Worm (Caenorhabditis elegans) whole organism, L1 larva: ENCODE measurements around the gene gap-2.
A peak's percentile ranks its signal among the peaks of the same experiment; 100 is the strongest.

Source experiments
- C04F5.9 ChIP-seq: sonication (generic microtip); optimal IDR thresholded peaks from 2 replicates; lab custom pipeline; 2016; ENCODE audit warnings: missing genetic modification characterization, missing compliant biosample characterization
- aha-1 ChIP-seq: fragments of 150-350 bp; optimal IDR thresholded peaks from 2 replicates; lab custom pipeline; 2014; ENCODE audit warnings: missing biosample characterization, missing genetic modification characterization
- alr-1 ChIP-seq: fragments of 200-800 bp; sonication (Bioruptor generic); optimal IDR thresholded peaks from 2 replicates; lab custom pipeline; 2018; ENCODE audit warnings: borderline replicate concordance, mild to moderate bottlenecking, missing genetic modification characterization, missing compliant biosample characterization
- ama-1 ChIP-seq: fragments of 150-350 bp; optimal IDR thresholded peaks from 2 replicates; lab custom pipeline; 2014
- blmp-1 ChIP-seq: fragments of 150-350 bp; optimal IDR thresholded peaks from 2 replicates; lab custom pipeline; 2014; ENCODE audit warnings: missing biosample characterization, missing genetic modification characterization
- ceh-8 ChIP-seq: fragments of 200-800 bp; sonication (Bioruptor generic); optimal IDR thresholded peaks from 2 replicates; lab custom pipeline; 2018; ENCODE audit warnings: mild to moderate bottlenecking, missing genetic modification characterization, moderate library complexity, missing compliant biosample characterization
- ceh-88 ChIP-seq: fragments of 200-800 bp; sonication (Bioruptor generic); IDR thresholded peaks from 2 replicates; pipeline ENCODE4 v1.3.6; 2022; ENCODE audit warnings: missing genetic modification characterization, missing compliant biosample characterization
- ces-1 ChIP-seq: fragments of 150-350 bp; optimal IDR thresholded peaks from 2 replicates; lab custom pipeline; 2014; ENCODE audit warnings: missing biosample characterization, missing genetic modification reagents, missing genetic modification characterization
- dpl-1 ChIP-seq, 3 experiments: fragments of 150-350 bp in 2 of 3; sonication (generic microtip) in 1 of 3; optimal IDR thresholded peaks; 2 replicates each; lab custom pipeline; 2014 to 2017; ENCODE audit warnings: missing biosample characterization in 3 of 3, missing genetic modification characterization in 3 of 3, missing genetic modification reagents in 3 of 3
- efl-1 ChIP-seq, 4 experiments: fragments of 150-350 bp; optimal IDR thresholded peaks in 3 of 4; peaks in 1 of 4; 1 replicate in 1 of 4; 2 replicates in 3 of 4; lab custom pipeline; 2014; ENCODE audit warnings: missing biosample characterization in 2 of 4, missing genetic modification characterization in 2 of 4, missing genetic modification reagents in 2 of 4
- elt-3 ChIP-seq, 6 experiments: fragments of 150-350 bp in 1 of 6; sonication (generic microtip); optimal IDR thresholded peaks; 2 replicates each; lab custom pipeline; 2017 to 2018; ENCODE audit warnings: missing biosample characterization in 6 of 6, missing genetic modification characterization in 6 of 6, inconsistent platforms in 1 of 6
- ets-5 ChIP-seq: fragments of 200-800 bp; sonication (Bioruptor generic); IDR thresholded peaks from 2 replicates; pipeline ENCODE4 v1.3.6; 2022; ENCODE audit warnings: missing genetic modification characterization, missing compliant biosample characterization
- grh-1 ChIP-seq: fragments of 200-800 bp; sonication (Bioruptor generic); IDR thresholded peaks from 2 replicates; pipeline ENCODE4 v1.3.6; 2022; ENCODE audit warnings: missing genetic modification reagents, missing genetic modification characterization, missing compliant biosample characterization
- hlh-17 ChIP-seq: fragments of 200-800 bp; sonication (Bioruptor generic); optimal IDR thresholded peaks from 2 replicates; lab custom pipeline; 2018; ENCODE audit warnings: missing genetic modification characterization, mild to moderate bottlenecking, missing compliant biosample characterization, moderate library complexity, borderline replicate concordance
- hpl-2 ChIP-seq: fragments of 150-350 bp; optimal IDR thresholded peaks from 2 replicates; lab custom pipeline; 2014; ENCODE audit warnings: missing biosample characterization, missing genetic modification reagents, missing genetic modification characterization
- jun-1 ChIP-seq: fragments of 150-350 bp; optimal IDR thresholded peaks from 2 replicates; lab custom pipeline; 2014; ENCODE audit warnings: missing biosample characterization, missing genetic modification reagents, missing genetic modification characterization
- lin-13 ChIP-seq: fragments of 150-350 bp; optimal IDR thresholded peaks from 2 replicates; lab custom pipeline; 2014; ENCODE audit warnings: missing biosample characterization, missing genetic modification reagents, missing genetic modification characterization
- lin-14 ChIP-seq: fragments of 200-800 bp; sonication (Bioruptor generic); optimal IDR thresholded peaks from 2 replicates; lab custom pipeline; 2018; ENCODE audit warnings: mild to moderate bottlenecking, missing genetic modification characterization, moderate library complexity, missing compliant biosample characterization
- lin-35 ChIP-seq, 2 experiments: fragments of 150-350 bp; optimal IDR thresholded peaks; 2 replicates each; lab custom pipeline; 2014; ENCODE audit warnings: missing biosample characterization in 2 of 2, missing genetic modification characterization in 2 of 2, missing genetic modification reagents in 2 of 2
- lin-39 ChIP-seq: fragments of 150-350 bp; optimal IDR thresholded peaks from 2 replicates; lab custom pipeline; 2014; ENCODE audit warnings: missing biosample characterization, missing genetic modification reagents, missing genetic modification characterization
- mep-1 ChIP-seq: fragments of 150-350 bp; optimal IDR thresholded peaks from 2 replicates; lab custom pipeline; 2014; ENCODE audit warnings: missing biosample characterization, missing genetic modification characterization
- nhr-20 ChIP-seq: sonication (generic microtip); optimal IDR thresholded peaks from 2 replicates; lab custom pipeline; 2016; ENCODE audit warnings: mild to moderate bottlenecking, missing genetic modification characterization, missing compliant biosample characterization
- nhr-237 ChIP-seq: fragments of 150-350 bp; optimal IDR thresholded peaks from 2 replicates; lab custom pipeline; 2014; ENCODE audit warnings: missing biosample characterization, missing genetic modification characterization
- nhr-28 ChIP-seq: fragments of 150-350 bp; optimal IDR thresholded peaks from 2 replicates; lab custom pipeline; 2014; ENCODE audit warnings: missing biosample characterization, missing genetic modification characterization
- nhr-84 ChIP-seq: sonication (generic microtip); optimal IDR thresholded peaks from 2 replicates; lab custom pipeline; 2017; ENCODE audit warnings: missing biosample characterization, missing genetic modification characterization
- nhr-85 ChIP-seq: sonication (generic microtip); peaks from one replicate; lab custom pipeline; 2016; ENCODE audit warnings: missing genetic modification characterization, inconsistent platforms, missing compliant biosample characterization
- nhr-90 ChIP-seq: sonication (generic microtip); optimal IDR thresholded peaks from 2 replicates; lab custom pipeline; 2016; ENCODE audit warnings: mild to moderate bottlenecking, missing genetic modification characterization, missing compliant biosample characterization; ENCODE audit not compliant: poor library complexity
- skn-1 ChIP-seq: fragments of 150-350 bp; optimal IDR thresholded peaks from 2 replicates; lab custom pipeline; 2014; ENCODE audit warnings: missing biosample characterization, missing genetic modification characterization
- snu-23 ChIP-seq: sonication (generic microtip); optimal IDR thresholded peaks from 2 replicates; lab custom pipeline; 2016; ENCODE audit warnings: missing genetic modification characterization, missing compliant biosample characterization
- swsn-7 ChIP-seq: sonication (generic microtip); optimal IDR thresholded peaks from 2 replicates; lab custom pipeline; 2016; ENCODE audit warnings: missing genetic modification characterization, missing compliant biosample characterization
- tbx-2 ChIP-seq: sonication (generic microtip); optimal IDR thresholded peaks from 2 replicates; lab custom pipeline; 2016; ENCODE audit warnings: missing genetic modification characterization, missing compliant biosample characterization
- unc-130 ChIP-seq: fragments of 150-350 bp; optimal IDR thresholded peaks from 2 replicates; lab custom pipeline; 2017; ENCODE audit warnings: missing biosample characterization, missing genetic modification characterization, inconsistent platforms
- unc-30 ChIP-seq: sonication (generic microtip); optimal IDR thresholded peaks from 2 replicates; lab custom pipeline; 2017; ENCODE audit warnings: missing biosample characterization, missing genetic modification characterization
- vab-15 ChIP-seq: sonication (generic microtip); optimal IDR thresholded peaks from 2 replicates; lab custom pipeline; 2017; ENCODE audit warnings: missing genotype, mild to moderate bottlenecking, missing genetic modification characterization, missing compliant biosample characterization
- zip-4 ChIP-seq: fragments of 200-800 bp; sonication (Bioruptor generic); optimal IDR thresholded peaks from 2 replicates; lab custom pipeline; 2018; ENCODE audit warnings: mild to moderate bottlenecking, missing genetic modification characterization, moderate library complexity, missing compliant biosample characterization
- ztf-11 ChIP-seq, 2 experiments: sonication (generic microtip); optimal IDR thresholded peaks; 2 replicates each; lab custom pipeline; 2016 to 2017; ENCODE audit warnings: missing genetic modification characterization in 2 of 2, missing biosample characterization in 1 of 2, missing compliant biosample characterization in 1 of 2

gap-2 gene

ce11 chrX:9504911-9505397 is 32.7 kb downstream of the gap-2 start:
- no peak for TF ChIP-seq nhr-20
- TF ChIP-seq hpl-2 (GFP tag; lab: Kevin White, UChicago) = no peak
- TF ChIP-seq unc-30 (tag; lab: Kevin White, UChicago) = no peak
- TF ChIP-seq blmp-1 (tag; lab: Kevin White, UChicago) = peak; percentile 8
- no peak for TF ChIP-seq nhr-90 (tag; lab: Kevin White, UChicago)
- TF ChIP-seq grh-1 (GFP tag; lab: Robert Waterston, UW) = no peak
- no peak for TF ChIP-seq ceh-88 (GFP tag; lab: Robert Waterston, UW)
- no peak for TF ChIP-seq hlh-17 (GFP tag; lab: Kevin White, UChicago)
- no peak for TF ChIP-seq ama-1 (lab: Kevin White, UChicago)

- TF ChIP-seq lin-14 (GFP tag; lab: Kevin White, UChicago) (peak; percentile 44), C04F5.9 (no peak)
Observed at ce11 chrX:9506341-9506740, 34.1 kb downstream of the gap-2 start.

- TF ChIP-seq ets-5 (no peak), elt-3 (tag; optimal IDR thresholded peaks at IDR 0.05; lab: Kevin White, UChicago) (peak in 1 of 6 experiments; percentile 1), ceh-8 (GFP tag; lab: Kevin White, UChicago) (no peak), zip-4 (no peak), vab-15 (tag; lab: Kevin White, UChicago) (no peak), lin-13 (GFP tag; lab: Kevin White, UChicago) (no peak), snu-23 (GFP tag; lab: Kevin White, UChicago) (peak; percentile 18), jun-1 (tag; lab: Kevin White, UChicago) (no peak), nhr-90 (tag; lab: Kevin White, UChicago) (no peak), nhr-85 (peak; percentile 60), lin-39 (tag; lab: Kevin White, UChicago) (no peak), dpl-1 (GFP tag; optimal IDR thresholded peaks at IDR 0.05; lab: Kevin White, UChicago) (no peak), lin-14 (GFP tag; lab: Kevin White, UChicago) (peak; percentile 65), nhr-28 (tag; lab: Kevin White, UChicago) (no peak), unc-130 (tag; lab: Kevin White, UChicago) (peak; percentile 3), nhr-84 (tag; lab: Kevin White, UChicago) (no peak), skn-1 (tag; lab: Kevin White, UChicago) (no peak), blmp-1 (tag; lab: Kevin White, UChicago) (peak; percentile 48), aha-1 (tag; lab: Kevin White, UChicago) (no peak), alr-1 (tag; lab: Kevin White, UChicago) (no peak), ztf-11 (tag; optimal IDR thresholded peaks at IDR 0.05; lab: Kevin White, UChicago) (no peak), tbx-2 (tag; lab: Kevin White, UChicago) (no peak), ceh-88 (GFP tag; lab: Robert Waterston, UW) (no peak), mep-1 (tag; lab: Kevin White, UChicago) (no peak), swsn-7 (tag; lab: Kevin White, UChicago) (no peak), lin-35 (GFP tag; optimal IDR thresholded peaks at IDR 0.05; lab: Kevin White, UChicago) (peak in 1 of 2 experiments; percentile 8), ces-1 (GFP tag; lab: Kevin White, UChicago) (no peak), nhr-237 (tag; lab: Kevin White, UChicago) (no peak)
Observed at ce11 chrX:9508426-9509010, 36.2 kb downstream of the gap-2 start.

ce11 chrX:9509516-9509915 is 37.2 kb downstream of the gap-2 start:
- no peak for TF ChIP-seq efl-1 (optimal IDR thresholded peaks at IDR 0.05; lab: Kevin White, UChicago)
- TF ChIP-seq efl-1 (GFP tag; optimal IDR thresholded peaks at IDR 0.05 in 1 of 2; lab: Kevin White, UChicago) = peak in 1 of 2 experiments; percentile 53
- no peak for TF ChIP-seq lin-13 (GFP tag; lab: Kevin White, UChicago)
- TF ChIP-seq, all 84 proteins: peak for 1
